Worm (Caenorhabditis elegans): Measurements from ENCODE around the gene ZK418.10.
A peak's percentile ranks its signal among the peaks of the same experiment; 100 is the strongest.

The ZK418.10 gene

ce11 chrIII:7101814-7102477, 11.5 kb upstream of the ZK418.10 start:
- TF ChIP-seq snpc-1.3 (tag; optimal IDR thresholded peaks at IDR 0.05; ENCODE audit: insufficient read depth) (peak; percentile 67), xnd-1 (tag; optimal IDR thresholded peaks at IDR 0.05) (peak; percentile 59), rcor-1 (GFP tag; IDR thresholded peaks at IDR 0.05) (peak; percentile 78; the same call in 1 of the 2 replicates), F39B2.1 (GFP tag; IDR thresholded peaks at IDR 0.05) (peak; percentile 70; the same call in 1 of the 2 replicates), akir-1 (GFP tag; optimal IDR thresholded peaks at IDR 0.05) (no peak), bed-1 (GFP tag; IDR thresholded peaks at IDR 0.05) (no peak), efl-1 (GFP tag; optimal IDR thresholded peaks at IDR 0.05) (peak; percentile 51), aptf-3 (GFP tag; IDR thresholded peaks at IDR 0.05) (0 out of 2 replicates have a peak, but pooled peaks have one; percentile 22), atf-7 (tag; optimal IDR thresholded peaks at IDR 0.05) (peak; percentile 24), dpl-1 (GFP tag; optimal IDR thresholded peaks at IDR 0.05) (no peak), dpff-1 (tag; optimal IDR thresholded peaks at IDR 0.05) (no peak), hmg-20 (GFP tag; IDR thresholded peaks at IDR 0.05) (0 out of 2 replicates have a peak, but pooled peaks have one; percentile 34), madf-6 (GFP tag; IDR thresholded peaks at IDR 0.05) (peak; percentile 84), ztf-28 (GFP tag; IDR thresholded peaks at IDR 0.05) (no peak), C06A6.2 (GFP tag; conservative IDR thresholded peaks at IDR 0.05) (no peak), B0019.2 (GFP tag; conservative IDR thresholded peaks at IDR 0.05) (no peak; the same call in 1 of the 2 replicates), Y53G8AR.9 (GFP tag; conservative IDR thresholded peaks at IDR 0.05) (peak; percentile 83), Y79H2A.3 (GFP tag; conservative IDR thresholded peaks at IDR 0.05) (peak; percentile 95), dox-1 (GFP tag; IDR thresholded peaks at IDR 0.05) (peak; percentile 73), Y53F4B.3 (GFP tag; IDR thresholded peaks at IDR 0.05) (no peak), nhr-120 (GFP tag; IDR thresholded peaks at IDR 0.05) (no peak), Y56A3A.18 (GFP tag; IDR thresholded peaks at IDR 0.05) (peak; percentile 75), mxl-1 (tag; optimal IDR thresholded peaks at IDR 0.05) (no peak), madf-3 (GFP tag; IDR thresholded peaks at IDR 0.05) (peak; percentile 85), tbx-9 (tag; optimal IDR thresholded peaks at IDR 0.05; ENCODE audit: borderline replicate concordance) (no peak), die-1 (tag; optimal IDR thresholded peaks at IDR 0.05) (no peak), chd-7 (tag; optimal IDR thresholded peaks at IDR 0.05) (peak; percentile 16), rec-8 (tag; optimal IDR thresholded peaks at IDR 0.05) (no peak), let-526 (GFP tag; IDR thresholded peaks at IDR 0.05) (no peak), hlh-12 (tag; optimal IDR thresholded peaks at IDR 0.05) (no peak), F22D6.2 (tag; optimal IDR thresholded peaks at IDR 0.05) (no peak), attf-3 (GFP tag; conservative IDR thresholded peaks at IDR 0.05) (no peak), K11D2.4 (GFP tag; IDR thresholded peaks at IDR 0.05) (no peak), F52B5.7 (tag; optimal IDR thresholded peaks at IDR 0.05) (peak; percentile 72), ceh-58 (GFP tag; IDR thresholded peaks at IDR 0.05) (peak; percentile 62; the same call in 1 of the 2 replicates), madf-10 (tag; optimal IDR thresholded peaks at IDR 0.05) (no peak), mcd-1 (GFP tag; IDR thresholded peaks at IDR 0.05) (no peak), C17E4.6 (GFP tag; IDR thresholded peaks at IDR 0.05) (0 out of 2 replicates have a peak, but pooled peaks have one; percentile 11), snpc-4 (GFP tag; optimal IDR thresholded peaks at IDR 0.05) (peak; percentile 37), snpc-4 (tag; optimal IDR thresholded peaks at IDR 0.05) (peak in 1 of 4 experiments; percentile 71), egrh-3 (GFP tag; IDR thresholded peaks at IDR 0.05) (no peak), egl-44 (GFP tag; IDR thresholded peaks at IDR 0.05) (no peak; the same call in 1 of the 2 replicates), egl-18 (GFP tag; IDR thresholded peaks at IDR 0.05) (no peak), ceh-79 (tag; optimal IDR thresholded peaks at IDR 0.05) (no peak), mes-4 (tag; optimal IDR thresholded peaks at IDR 0.05) (no peak), sptf-2 (GFP tag; optimal IDR thresholded peaks at IDR 0.05) (no peak), F10E7.11 (tag; optimal IDR thresholded peaks at IDR 0.05) (peak; percentile 70), lin-54 (GFP tag; optimal IDR thresholded peaks at IDR 0.05) (peak; percentile 70)
